Worm (Caenorhabditis elegans) whole organism, early embryonic: ENCODE measurements around the gene F19B10.5.

Experiments used
- B0310.2 ChIP-seq: sonication (generic microtip); optimal IDR thresholded peaks from 2 replicates; lab custom pipeline; 2016; ENCODE audit warnings: mild to moderate bottlenecking, missing genetic modification characterization, missing compliant biosample characterization
- F13C5.2 ChIP-seq: sonication (generic microtip); optimal IDR thresholded peaks from 2 replicates; lab custom pipeline; 2017; ENCODE audit warnings: mild to moderate bottlenecking, missing genetic modification characterization, inconsistent platforms, missing compliant biosample characterization
- aly-1 ChIP-seq: sonication (generic microtip); optimal IDR thresholded peaks from 2 replicates; lab custom pipeline; 2016; ENCODE audit warnings: missing genetic modification characterization, missing compliant biosample characterization
- ama-1 ChIP-seq: fragments of 150-350 bp; optimal IDR thresholded peaks from 2 replicates; lab custom pipeline; 2014
- ceh-13 ChIP-seq: fragments of 200-800 bp; sonication (Bioruptor generic); optimal IDR thresholded peaks from 2 replicates; lab custom pipeline; 2018; ENCODE audit warnings: mild to moderate bottlenecking, missing genetic modification characterization, missing compliant biosample characterization
- ceh-36 ChIP-seq: sonication (generic microtip); optimal IDR thresholded peaks from 2 replicates; lab custom pipeline; 2016; ENCODE audit warnings: missing genetic modification characterization, inconsistent platforms, missing compliant biosample characterization
- ets-7 ChIP-seq: sonication (generic microtip); optimal IDR thresholded peaks from 2 replicates; lab custom pipeline; 2016; ENCODE audit warnings: missing genotype, missing genetic modification characterization, missing compliant biosample characterization
- flt-1 ChIP-seq: fragments of 200-800 bp; sonication (Bioruptor generic); IDR thresholded peaks from 2 replicates; pipeline ENCODE4 v1.3.6; 2022; ENCODE audit warnings: missing genetic modification characterization, missing compliant biosample characterization
- hmbx-1 ChIP-seq: sonication (generic microtip); optimal IDR thresholded peaks from 2 replicates; lab custom pipeline; 2016; ENCODE audit warnings: mild to moderate bottlenecking, missing genetic modification characterization, missing compliant biosample characterization
- hmg-4 ChIP-seq: fragments of 200-800 bp; sonication (Bioruptor generic); optimal IDR thresholded peaks from 2 replicates; lab custom pipeline; 2018; ENCODE audit warnings: mild to moderate bottlenecking, missing genetic modification characterization, missing compliant biosample characterization
- hnd-1 ChIP-seq: sonication (generic microtip); optimal IDR thresholded peaks from 2 replicates; lab custom pipeline; 2016; ENCODE audit warnings: missing genetic modification characterization, missing compliant biosample characterization
- pes-1 ChIP-seq: fragments of 200-800 bp; sonication (Bioruptor generic); IDR thresholded peaks from 2 replicates; pipeline ENCODE4 v1.3.6; 2022; ENCODE audit warnings: missing genetic modification reagents, missing genetic modification characterization, missing compliant biosample characterization
- scrt-1 ChIP-seq: fragments of 200-800 bp; sonication (Bioruptor generic); IDR thresholded peaks from 2 replicates; pipeline ENCODE4 v1.3.6; 2022; ENCODE audit warnings: missing genetic modification characterization, missing compliant biosample characterization
- sea-1 ChIP-seq: fragments of 200-800 bp; sonication (Bioruptor generic); conservative IDR thresholded peaks from 2 replicates; pipeline ENCODE4 v1.3.6; 2022; ENCODE audit warnings: missing genetic modification characterization, missing compliant biosample characterization
- tbx-11 ChIP-seq: fragments of 200-800 bp; sonication (Bioruptor generic); IDR thresholded peaks from 2 replicates; pipeline ENCODE4 v1.3.6; 2022; ENCODE audit warnings: missing genetic modification characterization, missing compliant biosample characterization
- tbx-37 ChIP-seq: fragments of 200-800 bp; sonication (Bioruptor generic); conservative IDR thresholded peaks from 2 replicates; pipeline ENCODE4 v1.3.6; 2022; ENCODE audit warnings: missing genetic modification reagents, missing genetic modification characterization, missing compliant biosample characterization
- tra-4 ChIP-seq: sonication (generic microtip); optimal IDR thresholded peaks from 2 replicates; lab custom pipeline; 2017; ENCODE audit warnings: missing genetic modification characterization, missing compliant biosample characterization

F19B10.5 gene

ce11 chrII:3694664-3695063 is 39.2 kb downstream of the F19B10.5 start, which contains the start of gene srx-102:
Gene srx-102 (minus strand): TSS chrII:3694764.
- TF ChIP-seq tbx-11 (GFP tag; lab: Robert Waterston, UW) (no peak), hmg-4 (GFP tag; lab: Kevin White, UChicago) (no peak), hmbx-1 (tag; lab: Kevin White, UChicago) (no peak), tra-4 (tag; lab: Kevin White, UChicago) (no peak), tbx-37 (GFP tag; lab: Robert Waterston, UW) (no peak), ceh-13 (GFP tag; lab: Kevin White, UChicago) (no peak), pes-1 (GFP tag; lab: Robert Waterston, UW) (no peak), ama-1 (no peak), F13C5.2 (no peak), ets-7 (tag; lab: Kevin White, UChicago) (no peak), ceh-36 (tag; lab: Kevin White, UChicago) (no peak), hnd-1 (tag; lab: Kevin White, UChicago) (no peak), B0310.2 (no peak), aly-1 (tag; lab: Kevin White, UChicago) (no peak), scrt-1 (no peak), flt-1 (no peak), sea-1 (no peak)

- no peak for TF ChIP-seq scrt-1
- TF ChIP-seq hmbx-1 (tag; lab: Kevin White, UChicago): no peak
- no peak for TF ChIP-seq flt-1
- TF ChIP-seq hnd-1 (tag; lab: Kevin White, UChicago): no peak
- TF ChIP-seq F13C5.2: no peak
- TF ChIP-seq pes-1 (GFP tag; lab: Robert Waterston, UW): no peak
- TF ChIP-seq tbx-37 (GFP tag; lab: Robert Waterston, UW): no peak
- no peak for TF ChIP-seq ets-7 (tag; lab: Kevin White, UChicago)
- no peak for TF ChIP-seq ceh-36 (tag; lab: Kevin White, UChicago)
- no peak for TF ChIP-seq ceh-13 (GFP tag; lab: Kevin White, UChicago)
- TF ChIP-seq B0310.2: no peak
- TF ChIP-seq hmg-4 (GFP tag; lab: Kevin White, UChicago): no peak
Measured at ce11 chrII:3699591-3699990, 44.1 kb downstream of the F19B10.5 start, which contains the start of gene srx-104. Gene srx-104 (minus strand): TSS chrII:3699691.

DNA sequence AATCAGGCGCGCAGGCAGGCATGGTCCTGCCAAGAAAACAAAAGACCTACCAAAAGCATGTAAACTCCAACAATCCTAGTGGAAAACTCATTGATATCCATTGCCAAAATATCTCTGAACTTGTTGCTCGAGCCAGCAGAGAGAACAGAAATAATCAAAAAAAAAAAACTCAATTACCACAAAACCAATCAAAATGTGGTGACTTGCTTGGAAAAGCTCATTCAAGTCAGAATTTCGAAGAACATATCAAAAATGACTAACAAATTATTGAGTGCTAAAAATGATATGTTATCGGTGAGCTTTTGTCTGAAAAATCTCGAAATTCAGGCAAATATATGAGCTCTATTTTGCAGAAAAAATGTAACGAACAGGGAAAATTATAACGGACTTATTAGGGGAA is 45.8 kb downstream of the F19B10.5 start, which contains the start of gene srx-105:
Gene srx-105, minus strand, starts transcription at position 101 of the 400 bp plus-strand sequence.
- TF ChIP-seq tbx-11 (GFP tag; lab: Robert Waterston, UW) (no peak), F13C5.2 (no peak), ceh-36 (tag; lab: Kevin White, UChicago) (no peak), ceh-13 (GFP tag; lab: Kevin White, UChicago) (no peak), hnd-1 (tag; lab: Kevin White, UChicago) (no peak), B0310.2 (no peak), hmbx-1 (tag; lab: Kevin White, UChicago) (no peak), pes-1 (GFP tag; lab: Robert Waterston, UW) (no peak), tra-4 (tag; lab: Kevin White, UChicago) (no peak), scrt-1 (no peak)

- no peak for TF ChIP-seq ceh-36 (tag; lab: Kevin White, UChicago)
- TF ChIP-seq F13C5.2: no peak
- TF ChIP-seq hmbx-1 (tag; lab: Kevin White, UChicago): no peak
- TF ChIP-seq tra-4 (tag; lab: Kevin White, UChicago): no peak
- TF ChIP-seq scrt-1: no peak
- TF ChIP-seq tbx-11 (GFP tag; lab: Robert Waterston, UW): no peak
- no peak for TF ChIP-seq aly-1 (tag; lab: Kevin White, UChicago)
- TF ChIP-seq ets-7 (tag; lab: Kevin White, UChicago): no peak
- no peak for TF ChIP-seq B0310.2
- no peak for TF ChIP-seq ama-1
- no peak for TF ChIP-seq flt-1
- TF ChIP-seq tbx-37 (GFP tag; lab: Robert Waterston, UW): no peak
- TF ChIP-seq pes-1 (GFP tag; lab: Robert Waterston, UW): no peak
- no peak for TF ChIP-seq hmg-4 (GFP tag; lab: Kevin White, UChicago)
Measured at ce11 chrII:3705320-3705719, 49.8 kb downstream of the F19B10.5 start, which contains the start of gene srx-108. Gene srx-108 (plus strand): TSS chrII:3705620.
